Fruit fly (Drosophila melanogaster) S2 (cell line): Measurements from ENCODE around the gene Clk.

Experiments
- CG8478 ChIP-seq: fragments of >200 bp; optimal IDR thresholded peaks from 2 replicates; lab custom pipeline; 2018
- CTCF ChIP-seq, 2 experiments: fragments of >200 bp; optimal IDR thresholded peaks; 2 replicates each; lab custom pipeline; 2018

DNA sequence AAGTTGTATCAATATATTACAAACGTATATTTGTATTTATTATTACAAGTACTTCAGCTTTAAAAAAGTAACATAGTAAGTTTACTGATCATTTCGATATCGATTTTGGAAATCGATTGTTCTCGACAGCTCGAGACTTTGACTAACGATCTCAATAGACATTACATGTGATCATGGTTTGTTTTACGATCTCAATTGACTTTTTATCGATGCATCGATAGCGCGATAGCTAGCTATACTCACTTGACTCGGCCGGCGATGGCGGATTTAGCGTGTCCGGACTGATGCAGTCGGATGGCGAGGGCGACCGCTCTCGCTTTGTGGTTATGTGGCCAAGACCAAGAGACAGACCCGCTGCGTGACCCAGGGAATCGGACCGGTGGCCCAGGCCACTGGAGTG is 41.8 kb upstream of the Clk start:
- no peak for TF ChIP-seq CTCF (optimal IDR thresholded peaks at IDR 0.05; lab: Kevin White, UChicago)
- TF ChIP-seq CG8478 (lab: Kevin White, UChicago) = no peak
